Worm (Caenorhabditis elegans) whole organism, L3 larva: ENCODE results near the gene pcs-1.

ENCODE experiments used
- R02D3.7 ChIP-seq: fragments of 150-350 bp; optimal IDR thresholded peaks from 2 replicates; lab custom pipeline; 2014; ENCODE audit warnings: missing biosample characterization, missing genetic modification characterization
- ZK546.5 ChIP-seq: sonication (generic microtip); optimal IDR thresholded peaks from 2 replicates; lab custom pipeline; 2017; ENCODE audit warnings: missing biosample characterization, missing genetic modification characterization
- aly-2 ChIP-seq: fragments of 150-350 bp; optimal IDR thresholded peaks from 2 replicates; lab custom pipeline; 2014; ENCODE audit warnings: missing biosample characterization, missing genetic modification characterization
- ama-1 ChIP-seq: fragments of 150-350 bp; optimal IDR thresholded peaks from 2 replicates; lab custom pipeline; 2018
- ceh-16 ChIP-seq: sonication (generic microtip); optimal IDR thresholded peaks from 2 replicates; lab custom pipeline; 2017; ENCODE audit warnings: missing biosample characterization, missing genetic modification characterization
- ceh-28 ChIP-seq: fragments of 150-350 bp; optimal IDR thresholded peaks from 2 replicates; lab custom pipeline; 2014; ENCODE audit warnings: missing biosample characterization, missing genetic modification reagents, missing genetic modification characterization
- ceh-82 ChIP-seq: fragments of 150-350 bp; optimal IDR thresholded peaks from 2 replicates; lab custom pipeline; 2014; ENCODE audit warnings: missing biosample characterization, missing genetic modification characterization
- ceh-9 ChIP-seq: sonication (generic microtip); optimal IDR thresholded peaks from 2 replicates; lab custom pipeline; 2018; ENCODE audit warnings: missing biosample characterization, missing genetic modification characterization
- daf-12 ChIP-seq: fragments of 150-350 bp; optimal IDR thresholded peaks from 2 replicates; lab custom pipeline; 2014; ENCODE audit warnings: missing biosample characterization, missing genetic modification reagents, missing genetic modification characterization
- egl-27 ChIP-seq: sonication (generic microtip); optimal IDR thresholded peaks from 4 replicates; lab custom pipeline; 2017; ENCODE audit warnings: missing biosample characterization, missing genetic modification reagents, missing genetic modification characterization
- egl-5 ChIP-seq: fragments of 150-350 bp; optimal IDR thresholded peaks from 2 replicates; lab custom pipeline; 2017; ENCODE audit warnings: missing biosample characterization, missing genetic modification reagents, missing genetic modification characterization, inconsistent platforms
- elt-2 ChIP-seq: sonication (generic microtip); optimal IDR thresholded peaks from 2 replicates; lab custom pipeline; 2016; ENCODE audit warnings: missing genetic modification reagents, mild to moderate bottlenecking, missing genetic modification characterization, missing compliant biosample characterization
- elt-3 ChIP-seq, 3 experiments: fragments of 150-350 bp in 1 of 3; sonication (generic microtip) in 2 of 3; optimal IDR thresholded peaks; 2 replicates in 2 of 3; 4 replicates in 1 of 3; lab custom pipeline; 2014 to 2017; ENCODE audit warnings: missing biosample characterization in 3 of 3, missing genetic modification characterization in 3 of 3
- eor-1 ChIP-seq, 2 experiments: fragments of 150-350 bp; optimal IDR thresholded peaks; 2 replicates each; lab custom pipeline; 2014 to 2018; ENCODE audit warnings: missing biosample characterization in 2 of 2, missing genetic modification characterization in 2 of 2
- fkh-10 ChIP-seq: sonication (generic microtip); optimal IDR thresholded peaks from 2 replicates; lab custom pipeline; 2017; ENCODE audit warnings: missing biosample characterization, missing genetic modification reagents, missing genetic modification characterization
- fkh-2 ChIP-seq: fragments of 150-350 bp; optimal IDR thresholded peaks from 2 replicates; lab custom pipeline; 2014; ENCODE audit warnings: missing biosample characterization, missing genetic modification reagents, missing genetic modification characterization
- hmg-11 ChIP-seq: sonication (generic microtip); optimal IDR thresholded peaks from 2 replicates; lab custom pipeline; 2016; ENCODE audit warnings: missing genetic modification characterization, missing compliant biosample characterization
- jun-1 ChIP-seq: fragments of 150-350 bp; optimal IDR thresholded peaks from 2 replicates; lab custom pipeline; 2014; ENCODE audit warnings: missing biosample characterization, missing genetic modification reagents, missing genetic modification characterization
- lin-39 ChIP-seq: fragments of 150-350 bp; optimal IDR thresholded peaks from 2 replicates; lab custom pipeline; 2018; ENCODE audit warnings: missing biosample characterization, missing genetic modification reagents, missing genetic modification characterization
- lsy-12 ChIP-seq: sonication (generic microtip); optimal IDR thresholded peaks from 2 replicates; lab custom pipeline; 2016; ENCODE audit warnings: mild to moderate bottlenecking, missing genetic modification characterization, missing compliant biosample characterization
- mdl-1 ChIP-seq: fragments of 150-350 bp; optimal IDR thresholded peaks from 2 replicates; lab custom pipeline; 2014; ENCODE audit warnings: missing biosample characterization, missing genetic modification characterization
- nfya-1 ChIP-seq: sonication (generic microtip); optimal IDR thresholded peaks from 2 replicates; lab custom pipeline; 2017; ENCODE audit warnings: missing genetic modification characterization, mild to moderate bottlenecking, missing compliant biosample characterization, antibody characterized with exemption, moderate library complexity; ENCODE audit not compliant: insufficient read depth
- nhr-11 ChIP-seq: fragments of 150-350 bp; optimal IDR thresholded peaks from 2 replicates; lab custom pipeline; 2014; ENCODE audit warnings: missing biosample characterization, missing genetic modification characterization
- nhr-23 ChIP-seq: fragments of 150-350 bp; optimal IDR thresholded peaks from 2 replicates; lab custom pipeline; 2014; ENCODE audit warnings: missing biosample characterization, missing genetic modification reagents, missing genetic modification characterization
- nhr-25 ChIP-seq: sonication (generic microtip); optimal IDR thresholded peaks from 2 replicates; lab custom pipeline; 2017; ENCODE audit warnings: missing biosample characterization, missing genetic modification characterization
- nhr-28 ChIP-seq: fragments of 150-350 bp; optimal IDR thresholded peaks from 2 replicates; lab custom pipeline; 2014; ENCODE audit warnings: missing biosample characterization, missing genetic modification characterization
- nhr-43 ChIP-seq: sonication (generic microtip); optimal IDR thresholded peaks from 2 replicates; lab custom pipeline; 2016; ENCODE audit warnings: mild to moderate bottlenecking, missing genetic modification characterization, missing compliant biosample characterization; ENCODE audit not compliant: poor library complexity, severe bottlenecking
- nhr-67 ChIP-seq: fragments of 150-350 bp; optimal IDR thresholded peaks from 2 replicates; lab custom pipeline; 2014; ENCODE audit warnings: missing biosample characterization, missing genetic modification characterization
- nhr-76 ChIP-seq: fragments of 150-350 bp; sonication (generic microtip); optimal IDR thresholded peaks from 5 replicates; lab custom pipeline; 2014; ENCODE audit warnings: missing biosample characterization, missing genetic modification characterization
- nhr-77 ChIP-seq: fragments of 150-350 bp; optimal IDR thresholded peaks from 2 replicates; lab custom pipeline; 2014; ENCODE audit warnings: missing biosample characterization, missing genetic modification characterization
- pha-4 ChIP-seq: fragments of 150-350 bp; optimal IDR thresholded peaks from 2 replicates; lab custom pipeline; 2014; ENCODE audit warnings: missing biosample characterization, missing genetic modification reagents, missing genetic modification characterization
- pqm-1 ChIP-seq: fragments of 150-350 bp; optimal IDR thresholded peaks from 2 replicates; lab custom pipeline; 2017; ENCODE audit warnings: missing biosample characterization, missing genetic modification characterization, inconsistent platforms
- sea-2 ChIP-seq: fragments of 150-350 bp; sonication (generic microtip); optimal IDR thresholded peaks from 4 replicates; lab custom pipeline; 2014; ENCODE audit warnings: missing biosample characterization, missing genetic modification reagents, missing genetic modification characterization
- skn-1 ChIP-seq: fragments of 150-350 bp; optimal IDR thresholded peaks from 2 replicates; lab custom pipeline; 2014; ENCODE audit warnings: missing biosample characterization, missing genetic modification characterization
- snpc-4 ChIP-seq: fragments of 150-350 bp; optimal IDR thresholded peaks from 2 replicates; lab custom pipeline; 2014; ENCODE audit warnings: missing biosample characterization, missing genetic modification characterization
- tbx-2 ChIP-seq: sonication (generic microtip); optimal IDR thresholded peaks from 2 replicates; lab custom pipeline; 2016; ENCODE audit warnings: mild to moderate bottlenecking, missing genetic modification characterization, missing compliant biosample characterization
- unc-62 ChIP-seq: fragments of 150-350 bp; sonication (generic microtip); optimal IDR thresholded peaks from 4 replicates; lab custom pipeline; 2014; ENCODE audit warnings: missing biosample characterization, missing genetic modification reagents, missing genetic modification characterization
- zag-1 ChIP-seq: fragments of 150-350 bp; optimal IDR thresholded peaks from 2 replicates; lab custom pipeline; 2014; ENCODE audit warnings: missing biosample characterization, missing genetic modification characterization
- ztf-11 ChIP-seq: fragments of 150-350 bp; optimal IDR thresholded peaks from 2 replicates; lab custom pipeline; 2014; ENCODE audit warnings: missing biosample characterization, missing genetic modification characterization
- ztf-4 ChIP-seq: fragments of 150-350 bp; optimal IDR thresholded peaks from 2 replicates; lab custom pipeline; 2014; ENCODE audit warnings: missing biosample characterization, missing genetic modification characterization

Gene pcs-1

DNA sequence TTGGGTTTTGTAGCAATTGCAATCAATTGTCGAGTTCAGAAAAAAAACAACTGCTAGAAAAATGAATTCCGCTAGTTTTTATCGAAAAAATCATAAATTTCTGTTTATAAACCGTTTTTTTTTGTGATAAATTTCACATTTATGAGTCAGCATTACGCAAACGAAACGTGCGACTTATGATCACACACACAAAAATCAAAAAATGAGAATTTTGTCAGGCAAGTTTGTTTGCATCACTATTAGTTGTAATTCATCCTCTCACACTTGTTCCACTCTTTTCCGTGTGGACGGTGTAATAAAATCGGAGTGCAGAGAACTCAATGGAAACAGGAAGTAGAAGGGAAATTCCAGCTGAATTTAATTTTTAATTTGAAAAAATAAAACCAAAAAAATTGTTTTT lies at the start of gene pcs-1:
pcs-1 (minus strand) TSS at position 344 of the 400 bp plus-strand sequence.
- TF ChIP-seq ztf-4 (no peak), nhr-11 (tag; lab: Kevin White, UChicago) (no peak), nhr-23 (tag; lab: Kevin White, UChicago) (no peak), nhr-76 (tag; lab: Kevin White, UChicago) (no peak), tbx-2 (tag; lab: Kevin White, UChicago) (no peak), sea-2 (GFP tag; lab: Kevin White, UChicago) (no peak), zag-1 (no peak), pha-4 (tag; lab: Kevin White, UChicago) (peak; percentile 10), ceh-16 (tag; lab: Kevin White, UChicago) (no peak), elt-2 (tag; lab: Kevin White, UChicago) (peak; percentile 53)

DNA sequence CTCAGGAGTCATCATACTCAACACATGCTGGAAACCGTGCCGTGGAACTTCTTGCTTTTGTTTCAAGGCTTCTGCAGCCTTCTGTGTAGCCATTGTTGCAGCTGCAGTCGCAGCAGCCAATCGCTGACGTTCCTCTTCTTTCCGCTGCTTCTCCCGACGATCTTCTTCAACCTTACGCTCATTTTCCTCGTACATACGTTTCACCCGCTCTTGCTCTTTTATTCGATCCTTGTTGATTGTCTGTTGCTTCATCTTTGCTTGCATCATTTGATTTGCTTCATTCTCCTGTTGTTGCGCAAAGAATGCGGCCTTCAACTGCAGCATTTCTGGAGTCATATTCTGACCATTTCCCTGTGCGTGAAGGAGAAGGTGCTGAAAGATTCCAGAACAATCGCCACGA lies 45.1 kb upstream of the pcs-1 start:
- TF ChIP-seq nhr-43 (tag; lab: Kevin White, UChicago) (no peak), unc-62 (GFP tag; lab: Kevin White, UChicago) (no peak), nfya-1 (tag; lab: Kevin White, UChicago) (no peak), ceh-9 (tag; lab: Kevin White, UChicago) (no peak), pha-4 (tag; lab: Kevin White, UChicago) (no peak), skn-1 (tag; lab: Kevin White, UChicago) (no peak)

DNA sequence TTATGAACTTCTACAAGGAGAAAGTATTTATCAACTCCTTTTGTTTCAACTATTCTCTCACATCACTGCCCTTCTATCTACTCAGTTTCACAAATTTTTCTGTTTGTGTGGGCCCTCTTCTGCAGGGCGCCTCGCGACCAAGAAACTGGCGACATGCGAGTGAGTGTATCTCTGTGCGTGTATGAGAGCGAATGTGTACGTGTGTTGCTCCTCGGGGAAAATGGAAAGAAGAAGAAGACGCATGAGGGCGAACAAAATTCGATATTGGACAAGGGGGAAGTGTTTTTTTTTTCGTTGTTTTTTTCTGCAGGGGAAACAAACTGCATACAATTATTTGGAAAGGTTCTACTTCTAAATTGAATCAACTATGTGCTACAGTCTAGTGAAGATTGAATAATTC lies 44.0 kb upstream of the pcs-1 start:
- TF ChIP-seq lin-39 (tag; lab: Kevin White, UChicago) (peak; percentile 48), hmg-11 (tag; lab: Kevin White, UChicago) (peak; percentile 51), ceh-82 (peak; percentile 3), nhr-76 (tag; lab: Kevin White, UChicago) (no peak), nfya-1 (tag; lab: Kevin White, UChicago) (peak; percentile 57)

DNA sequence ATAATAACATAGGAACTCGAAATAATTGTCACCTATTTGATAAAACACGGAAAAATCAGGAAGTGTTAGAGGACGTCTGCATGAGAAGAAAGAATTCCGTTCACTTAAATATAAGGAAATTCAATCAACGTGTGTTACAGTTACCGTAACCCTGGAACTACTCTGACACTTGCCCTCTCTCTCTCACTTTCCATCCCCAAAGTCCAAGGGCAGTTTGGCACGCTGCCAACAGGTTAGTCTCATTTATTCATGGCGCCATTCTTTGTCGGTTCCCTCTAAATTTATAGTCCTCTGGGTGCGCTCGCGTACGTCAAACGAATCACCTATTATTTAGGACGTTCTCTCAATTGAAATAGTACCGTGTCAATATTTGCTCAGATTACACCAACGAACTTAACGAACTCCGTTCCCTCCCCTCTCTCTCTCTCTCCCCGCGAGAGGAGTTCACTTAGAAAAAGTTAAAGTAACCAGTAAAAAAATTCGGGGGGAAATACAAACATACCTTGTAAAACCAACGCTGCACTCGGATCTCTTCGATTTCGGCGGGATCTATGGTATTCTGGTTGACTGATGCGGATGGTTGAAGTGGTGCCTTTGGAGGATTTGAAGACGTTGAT lies 43.2 kb upstream of the pcs-1 start:
- TF ChIP-seq jun-1 (tag; lab: Kevin White, UChicago), result no peak
- no peak for TF ChIP-seq eor-1 (tag; optimal IDR thresholded peaks at IDR 0.05; lab: Kevin White, UChicago)
- TF ChIP-seq ceh-16 (tag; lab: Kevin White, UChicago), result no peak
- no peak for TF ChIP-seq lsy-12
- peak; percentile 80 for TF ChIP-seq pha-4 (tag; lab: Kevin White, UChicago)
- peak; percentile 61 for TF ChIP-seq nhr-25 (tag; lab: Kevin White, UChicago)
- no peak for TF ChIP-seq aly-2 (tag; lab: Kevin White, UChicago)
- no peak for TF ChIP-seq fkh-2 (tag; lab: Kevin White, UChicago)
- no peak for TF ChIP-seq hmg-11 (tag; lab: Kevin White, UChicago)
- TF ChIP-seq R02D3.7, result no peak
- no peak for TF ChIP-seq egl-5 (tag; lab: Kevin White, UChicago)
- no peak for TF ChIP-seq nhr-77
- no peak for TF ChIP-seq nhr-11 (tag; lab: Kevin White, UChicago)
- TF ChIP-seq ZK546.5 (tag; lab: Kevin White, UChicago), result no peak
- TF ChIP-seq ztf-11 (tag; lab: Kevin White, UChicago), result no peak
- no peak for TF ChIP-seq unc-62 (GFP tag; lab: Kevin White, UChicago)

DNA sequence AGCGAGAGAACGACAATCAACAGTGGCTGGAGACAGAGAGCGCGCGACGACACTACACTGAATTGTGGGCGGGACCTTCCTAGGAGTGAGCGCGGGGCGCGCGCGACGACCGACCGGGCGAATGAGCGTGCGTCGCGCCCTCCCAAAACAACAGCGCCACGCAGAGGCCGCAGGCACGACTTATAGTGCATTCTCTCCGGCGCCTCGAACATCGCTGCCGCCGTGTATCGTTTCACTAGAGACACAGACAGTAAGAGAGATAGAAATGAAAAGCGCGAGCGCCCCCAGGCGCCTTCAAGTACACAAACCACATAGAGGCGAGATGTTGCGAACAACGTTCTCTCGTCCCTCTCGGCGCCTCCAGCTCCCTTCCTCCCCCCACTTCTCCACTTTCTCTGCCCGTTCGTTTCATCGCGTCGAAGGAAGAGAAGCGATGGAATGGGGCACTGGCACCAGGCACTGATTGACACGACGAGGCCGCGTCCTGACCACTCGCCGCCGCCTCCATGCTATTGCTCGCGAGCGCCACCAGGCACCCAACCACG lies 42.4 kb upstream of the pcs-1 start:
- peak; percentile 85 for TF ChIP-seq pha-4 (tag; lab: Kevin White, UChicago)
- peak; percentile 76 for TF ChIP-seq daf-12 (tag; lab: Kevin White, UChicago)
- TF ChIP-seq elt-3 (tag; optimal IDR thresholded peaks at IDR 0.05; lab: Kevin White, UChicago), result peak in 1 of 3 experiments; percentile 42
- peak; percentile 41 for TF ChIP-seq mdl-1
- TF ChIP-seq jun-1 (tag; lab: Kevin White, UChicago), result peak; percentile 75
- TF ChIP-seq eor-1 (tag; optimal IDR thresholded peaks at IDR 0.05; lab: Kevin White, UChicago), result no peak
- TF ChIP-seq aly-2 (tag; lab: Kevin White, UChicago), result no peak
- peak; percentile 41 for TF ChIP-seq R02D3.7
- TF ChIP-seq nhr-67 (tag; lab: Kevin White, UChicago), result no peak
- no peak for TF ChIP-seq ztf-11 (tag; lab: Kevin White, UChicago)
- peak; percentile 77 for TF ChIP-seq tbx-2 (tag; lab: Kevin White, UChicago)
- peak; percentile 81 for TF ChIP-seq elt-2 (tag; lab: Kevin White, UChicago)
- TF ChIP-seq ama-1, result no peak
- TF ChIP-seq nfya-1 (tag; lab: Kevin White, UChicago), result peak; percentile 95
- no peak for TF ChIP-seq nhr-28 (tag; lab: Kevin White, UChicago)
- TF ChIP-seq snpc-4 (tag; lab: Kevin White, UChicago), result peak; percentile 80
- peak; percentile 69 for TF ChIP-seq egl-27 (tag; lab: Kevin White, UChicago)
- TF ChIP-seq nhr-76 (tag; lab: Kevin White, UChicago), result no peak
- no peak for TF ChIP-seq fkh-10
- peak; percentile 15 for TF ChIP-seq skn-1 (tag; lab: Kevin White, UChicago)
- TF ChIP-seq nhr-11 (tag; lab: Kevin White, UChicago), result peak; percentile 18
- peak; percentile 78 for TF ChIP-seq ceh-28 (tag; lab: Kevin White, UChicago)
- TF ChIP-seq lsy-12, result peak; percentile 54
- peak; percentile 47 for TF ChIP-seq pqm-1 (tag; lab: Kevin White, UChicago)
- TF ChIP-seq zag-1, result peak; percentile 54
- TF ChIP-seq ztf-4, result peak; percentile 5
- TF ChIP-seq hmg-11 (tag; lab: Kevin White, UChicago), result peak; percentile 87
